Fruit fly (Drosophila melanogaster) whole organism, embryonic: ENCODE measurements around the gene CG43980.

Source experiments
- Ada2b ChIP-seq: fragments of 200-800 bp; sonication (Bioruptor generic); IDR thresholded peaks from 2 replicates; pipeline ENCODE4 v1.3.6; 2022; ENCODE audit warnings: missing biosample characterization, missing genetic modification characterization
- Asciz ChIP-seq: fragments of 200-800 bp; sonication (Bioruptor generic); optimal IDR thresholded peaks from 2 replicates; lab custom pipeline; 2017; ENCODE audit warnings: missing biosample characterization, mild to moderate bottlenecking, missing genetic modification characterization, missing genetic modification reagents
- BtbVII ChIP-seq: fragments of 200-800 bp; sonication (Bioruptor generic); optimal IDR thresholded peaks from 3 replicates; lab custom pipeline; 2017; ENCODE audit warnings: missing biosample characterization, mild to moderate bottlenecking, missing genetic modification characterization
- CG10274 ChIP-seq: fragments of 200-800 bp; sonication (Bioruptor generic); optimal IDR thresholded peaks from 3 replicates; lab custom pipeline; 2017; ENCODE audit warnings: missing biosample characterization, mild to moderate bottlenecking, missing genetic modification characterization
- CG11247 ChIP-seq: fragments of 200-800 bp; sonication (Bioruptor generic); IDR thresholded peaks from 2 replicates; pipeline ENCODE4 v1.3.6; 2022; ENCODE audit warnings: missing biosample characterization, missing genetic modification characterization
- CG11560 ChIP-seq: fragments of 200-800 bp; sonication (Bioruptor generic); IDR thresholded peaks from 3 replicates; pipeline ENCODE4 v1.3.6; 2022; ENCODE audit warnings: missing biosample characterization, missing genetic modification characterization
- CG12769 ChIP-seq: fragments of 200-800 bp; sonication (Bioruptor generic); optimal IDR thresholded peaks from 2 replicates; lab custom pipeline; 2019; ENCODE audit warnings: missing biosample characterization, mild to moderate bottlenecking, missing genetic modification characterization, moderate library complexity
- CG15011 ChIP-seq: fragments of 200-800 bp; sonication (Bioruptor generic); optimal IDR thresholded peaks from 3 replicates; lab custom pipeline; 2018; ENCODE audit warnings: missing biosample characterization, mild to moderate bottlenecking, missing genetic modification characterization
- CG1647 ChIP-seq: fragments of 200-800 bp; sonication (Bioruptor generic); optimal IDR thresholded peaks from 3 replicates; lab custom pipeline; 2016; ENCODE audit warnings: missing biosample characterization, missing genetic modification characterization
- CG16813 ChIP-seq: fragments of 200-800 bp; sonication (Bioruptor generic); IDR thresholded peaks from 3 replicates; pipeline ENCODE4 v1.3.6; 2022; ENCODE audit warnings: missing biosample characterization, missing genetic modification characterization; ENCODE audit not compliant: partially characterized antibody
- CG2129 ChIP-seq: fragments of 200-800 bp; sonication (Bioruptor generic); IDR thresholded peaks from 2 replicates; pipeline ENCODE4 v1.3.6; 2022; ENCODE audit warnings: missing biosample characterization, missing genetic modification characterization; ENCODE audit not compliant: partially characterized antibody
- CG30020 ChIP-seq: fragments of 200-800 bp; optimal IDR thresholded peaks from 2 replicates; lab custom pipeline; 2019; ENCODE audit warnings: missing biosample characterization, mild to moderate bottlenecking, missing genetic modification characterization, moderate library complexity
- CG3407 ChIP-seq: fragments of 200-800 bp; sonication (Bioruptor generic); optimal IDR thresholded peaks from 2 replicates; lab custom pipeline; 2018; ENCODE audit warnings: missing biosample characterization, mild to moderate bottlenecking, missing genetic modification characterization
- CG42726 ChIP-seq: fragments of 200-800 bp; sonication (Bioruptor generic); IDR thresholded peaks from 2 replicates; pipeline ENCODE4 v1.3.6; 2022; ENCODE audit warnings: missing biosample characterization, missing genetic modification characterization; ENCODE audit not compliant: partially characterized antibody
- CG4730 ChIP-seq: fragments of 200-800 bp; sonication (Bioruptor generic); IDR thresholded peaks from 2 replicates; pipeline ENCODE4 v1.3.6; 2022; ENCODE audit warnings: missing biosample characterization, missing genetic modification characterization
- CG6175 ChIP-seq: fragments of 200-800 bp; sonication (Bioruptor generic); IDR thresholded peaks from 3 replicates; pipeline ENCODE4 v1.3.6; 2022; ENCODE audit warnings: missing biosample characterization, missing genetic modification characterization
- CG7963 ChIP-seq: fragments of 200-800 bp; sonication (Bioruptor generic); IDR thresholded peaks from 3 replicates; pipeline ENCODE4 v1.3.6; 2022; ENCODE audit warnings: missing biosample characterization, missing genetic modification characterization; ENCODE audit not compliant: partially characterized antibody
- CG8478 ChIP-seq: fragments of >200 bp; optimal IDR thresholded peaks from 2 replicates; lab custom pipeline; 2018
- CG8924 ChIP-seq: fragments of 200-800 bp; optimal IDR thresholded peaks from 3 replicates; lab custom pipeline; 2019; ENCODE audit warnings: missing biosample characterization, mild to moderate bottlenecking, missing genetic modification characterization, moderate library complexity
- CG8944 ChIP-seq: fragments of 200-800 bp; sonication (Bioruptor generic); optimal IDR thresholded peaks from 3 replicates; lab custom pipeline; 2016; ENCODE audit warnings: missing biosample characterization, missing genetic modification characterization
- CG9609 ChIP-seq: fragments of 200-800 bp; sonication (Bioruptor generic); optimal IDR thresholded peaks from 3 replicates; lab custom pipeline; 2016; ENCODE audit warnings: missing biosample characterization, missing genetic modification characterization
- Deaf1 ChIP-seq: fragments of 200-800 bp; optimal IDR thresholded peaks from 3 replicates; lab custom pipeline; 2019; ENCODE audit warnings: missing biosample characterization, mild to moderate bottlenecking, missing genetic modification characterization, moderate library complexity
- Dek ChIP-seq: fragments of 200-800 bp; sonication (Bioruptor generic); optimal IDR thresholded peaks from 3 replicates; lab custom pipeline; 2019; ENCODE audit warnings: missing biosample characterization, mild to moderate bottlenecking, missing genetic modification characterization, moderate library complexity
- Dip3 ChIP-seq: fragments of 200-800 bp; sonication (Bioruptor generic); optimal IDR thresholded peaks from 3 replicates; lab custom pipeline; 2016; ENCODE audit warnings: missing biosample characterization, missing genetic modification characterization
- Ets65A ChIP-seq: fragments of 200-800 bp; sonication (Bioruptor generic); peaks from one replicate; lab custom pipeline; 2016; ENCODE audit warnings: missing biosample characterization, missing genetic modification characterization
- Ets97D ChIP-seq: fragments of 200-800 bp; sonication (Bioruptor generic); optimal IDR thresholded peaks from 3 replicates; lab custom pipeline; 2016; ENCODE audit warnings: missing biosample characterization, missing genetic modification characterization
- GATAe ChIP-seq: fragments of 200-800 bp; sonication (Bioruptor generic); conservative IDR thresholded peaks from 2 replicates; pipeline ENCODE4 v1.3.6; 2022; ENCODE audit warnings: missing biosample characterization, missing genetic modification characterization
- HmgZ ChIP-seq: fragments of 200-800 bp; sonication (Bioruptor generic); optimal IDR thresholded peaks from 2 replicates; lab custom pipeline; 2018; ENCODE audit warnings: missing biosample characterization, mild to moderate bottlenecking, missing genetic modification characterization
- Med ChIP-seq: fragments of 200-800 bp; sonication (Bioruptor generic); peaks from one replicate; lab custom pipeline; 2016; ENCODE audit warnings: missing biosample characterization, missing genetic modification characterization, mild to moderate bottlenecking, inconsistent platforms, moderate library complexity
- Nf-YA ChIP-seq: fragments of 200-800 bp; sonication (Bioruptor generic); IDR thresholded peaks from 2 replicates; pipeline ENCODE4 v1.3.6; 2022; ENCODE audit warnings: missing biosample characterization, missing genetic modification characterization
- Opbp ChIP-seq: fragments of 200-800 bp; sonication (Bioruptor generic); IDR thresholded peaks from 3 replicates; pipeline ENCODE4 v1.3.6; 2022; ENCODE audit warnings: missing biosample characterization, missing genetic modification characterization; ENCODE audit not compliant: partially characterized antibody
- Scr ChIP-seq: fragments of 200-800 bp; sonication (Bioruptor generic); IDR thresholded peaks from 2 replicates; pipeline ENCODE4 v1.3.6; 2022; ENCODE audit warnings: missing biosample characterization, missing genetic modification characterization; ENCODE audit not compliant: partially characterized antibody
- Trl ChIP-seq, 3 experiments: fragments of >200 bp in 2 of 3; fragments of 200-800 bp in 1 of 3; sonication (Bioruptor generic) in 1 of 3; optimal IDR thresholded peaks; 2 replicates in 1 of 3; 3 replicates in 2 of 3; lab custom pipeline; 2016 to 2017; ENCODE audit warnings: missing biosample characterization in 1 of 3, missing genetic modification characterization in 1 of 3
- ap ChIP-seq: fragments of 200-800 bp; sonication (Bioruptor generic); IDR thresholded peaks from 2 replicates; pipeline ENCODE4 v1.3.6; 2022; ENCODE audit warnings: missing biosample characterization, missing genetic modification characterization
- bigmax ChIP-seq: fragments of 200-800 bp; sonication (Bioruptor generic); optimal IDR thresholded peaks from 2 replicates; lab custom pipeline; 2018; ENCODE audit warnings: missing biosample characterization, mild to moderate bottlenecking, missing genetic modification characterization
- btn ChIP-seq: fragments of 200-800 bp; sonication (Bioruptor generic); optimal IDR thresholded peaks from 2 replicates; lab custom pipeline; 2016; ENCODE audit warnings: missing biosample characterization, missing genetic modification characterization
- chm ChIP-seq: fragments of 200-800 bp; sonication (Bioruptor generic); IDR thresholded peaks from 2 replicates; pipeline ENCODE4 v1.3.6; 2022; ENCODE audit warnings: missing biosample characterization, missing genetic modification characterization
- ci ChIP-seq: fragments of 200-800 bp; sonication (Bioruptor generic); IDR thresholded peaks from 3 replicates; pipeline ENCODE4 v1.3.6; 2022; ENCODE audit warnings: missing biosample characterization, missing genetic modification characterization
- fu2 ChIP-seq: fragments of 200-800 bp; sonication (Bioruptor generic); optimal IDR thresholded peaks from 2 replicates; lab custom pipeline; 2016; ENCODE audit warnings: missing biosample characterization, missing genetic modification characterization
- grn ChIP-seq: fragments of 200-800 bp; sonication (Bioruptor generic); optimal IDR thresholded peaks from 3 replicates; lab custom pipeline; 2017; ENCODE audit warnings: missing biosample characterization, missing genetic modification characterization
- inv ChIP-seq: fragments of 200-800 bp; sonication (Bioruptor generic); IDR thresholded peaks from 2 replicates; pipeline ENCODE4 v1.3.6; 2022; ENCODE audit warnings: missing biosample characterization, missing genetic modification characterization; ENCODE audit not compliant: partially characterized antibody
- jigr1 ChIP-seq: fragments of 200-800 bp; sonication (Bioruptor generic); IDR thresholded peaks from 3 replicates; pipeline ENCODE4 v1.3.6; 2022; ENCODE audit warnings: missing biosample characterization, missing genetic modification characterization
- kay ChIP-seq: fragments of 200-800 bp; sonication (Bioruptor generic); optimal IDR thresholded peaks from 2 replicates; lab custom pipeline; 2016; ENCODE audit warnings: missing biosample characterization, missing genetic modification characterization
- nau ChIP-seq: fragments of 200-800 bp; sonication (Bioruptor generic); optimal IDR thresholded peaks from 3 replicates; lab custom pipeline; 2017; ENCODE audit warnings: missing biosample characterization, mild to moderate bottlenecking, missing genetic modification characterization, missing genetic modification reagents
- org-1 ChIP-seq: fragments of 200-800 bp; sonication (Bioruptor generic); optimal IDR thresholded peaks from 2 replicates; lab custom pipeline; 2017; ENCODE audit warnings: missing biosample characterization, missing genetic modification characterization
- sr ChIP-seq: fragments of 200-800 bp; sonication (Bioruptor generic); IDR thresholded peaks from 3 replicates; pipeline ENCODE4 v1.3.6; 2022; ENCODE audit warnings: missing biosample characterization, missing genetic modification characterization
- ssp ChIP-seq: fragments of 200-800 bp; sonication (Bioruptor generic); IDR thresholded peaks from 2 replicates; pipeline ENCODE4 v1.3.6; 2022; ENCODE audit warnings: missing biosample characterization, missing genetic modification characterization
- vvl ChIP-seq: fragments of 200-800 bp; sonication (Bioruptor generic); IDR thresholded peaks from 2 replicates; pipeline ENCODE4 v1.3.6; 2022; ENCODE audit warnings: missing biosample characterization, missing genetic modification characterization

CG43980 gene

DNA sequence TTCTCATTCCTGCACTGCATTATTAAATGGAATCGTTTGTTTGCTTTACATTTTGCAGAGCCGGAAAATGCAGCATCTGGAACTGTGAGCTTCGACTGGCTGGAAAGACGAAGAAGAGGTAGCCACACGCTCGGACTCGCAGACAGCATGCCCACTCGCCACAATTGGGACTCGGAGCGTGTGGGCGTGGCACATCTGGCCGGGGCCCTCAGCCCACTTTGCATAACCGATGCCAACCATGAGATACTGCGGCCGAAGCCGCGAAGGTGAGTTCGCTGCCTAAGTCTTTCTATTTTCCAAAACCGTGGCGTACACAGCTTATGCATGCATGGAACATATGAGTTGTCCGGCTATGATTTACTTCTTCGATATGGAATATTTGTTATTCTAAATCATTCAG lies 7.4 kb downstream of the CG43980 start:
- TF ChIP-seq CG12769 (tag; lab: Kevin White, UChicago) (peak; percentile 23), CG2129 (GFP tag; lab: Robert Waterston, UW) (no peak), CG42726 (GFP tag; lab: Robert Waterston, UW) (no peak), CG11247 (GFP tag; lab: Robert Waterston, UW) (peak; percentile 32; the same call in 1 of the 2 replicates), Opbp (GFP tag; lab: Robert Waterston, UW) (0 out of 3 replicates have a peak, but pooled peaks have one; percentile 39), sr (GFP tag; lab: Robert Waterston, UW) (peak; percentile 84), grn (GFP tag; lab: Kevin White, UChicago) (peak; percentile 3), Med (GFP tag; lab: Kevin White, UChicago) (peak; percentile 11), jigr1 (GFP tag; lab: Robert Waterston, UW) (no peak), vvl (GFP tag; lab: Robert Waterston, UW) (peak; percentile 69; the same call in 1 of the 2 replicates), Ets65A (GFP tag; lab: Kevin White, UChicago) (peak; percentile 10), btn (no peak)
- TF ChIP-seq, all 482 proteins: peak for 8

DNA sequence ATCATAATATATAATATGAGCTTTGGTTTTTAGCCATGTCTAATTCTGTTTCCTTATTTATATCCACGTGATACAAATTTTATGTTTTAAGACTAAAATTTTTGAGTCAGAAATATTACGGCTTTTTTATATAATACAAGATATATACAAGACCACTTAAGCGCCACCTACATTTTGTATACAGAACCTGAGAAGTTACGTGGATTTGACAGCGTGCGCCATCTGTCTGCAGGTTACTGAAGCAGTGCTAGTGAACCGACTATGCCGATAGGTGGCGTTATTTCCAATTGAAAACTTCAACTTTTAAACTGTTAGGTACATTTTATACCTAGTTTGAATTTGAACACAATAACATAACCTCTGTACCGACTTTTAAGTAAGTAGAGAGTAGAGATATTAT lies 8.0 kb downstream of the CG43980 start:
- no peak for TF ChIP-seq CG2129 (GFP tag; lab: Robert Waterston, UW)
- no peak for TF ChIP-seq BtbVII (GFP tag; lab: Kevin White, UChicago)
- peak; percentile 54 for TF ChIP-seq CG1647
- TF ChIP-seq ssp (GFP tag; lab: Robert Waterston, UW): peak; percentile 32; the same call in 1 of the 2 replicates
- TF ChIP-seq Dip3 (GFP tag; lab: Kevin White, UChicago): no peak
- TF ChIP-seq CG8944: peak; percentile 80
- no peak for TF ChIP-seq CG30020 (tag; lab: Kevin White, UChicago)
- TF ChIP-seq org-1: no peak
- TF ChIP-seq inv (GFP tag; lab: Robert Waterston, UW): no peak
- peak; percentile 46; the same call in 1 of the 3 replicates for TF ChIP-seq CG6175 (GFP tag; lab: Robert Waterston, UW)
- TF ChIP-seq Dek: peak; percentile 57
- TF ChIP-seq CG11560 (tag; lab: Robert Waterston, UW): no peak
- TF ChIP-seq CG8924 (tag; lab: Kevin White, UChicago): no peak
- no peak for TF ChIP-seq CG15011
- peak; percentile 60 for TF ChIP-seq kay (GFP tag; lab: Kevin White, UChicago)
- TF ChIP-seq CG8478 (lab: Kevin White, UChicago): peak; percentile 31
- peak; percentile 73 for TF ChIP-seq HmgZ (tag; lab: Kevin White, UChicago)
- peak; percentile 21 for TF ChIP-seq Deaf1 (tag; lab: Kevin White, UChicago)
- TF ChIP-seq CG4730 (GFP tag; lab: Robert Waterston, UW): 0 out of 2 replicates have a peak, but pooled peaks have one; percentile 18
- peak; percentile 37; the same call in 1 of the 3 replicates for TF ChIP-seq CG16813 (GFP tag; lab: Robert Waterston, UW)
- no peak for TF ChIP-seq Nf-YA (GFP tag; lab: Robert Waterston, UW)
- no peak for TF ChIP-seq Trl (optimal IDR thresholded peaks at IDR 0.05; lab: Kevin White, UChicago)
- peak; percentile 80 for TF ChIP-seq Trl (GFP tag; optimal IDR thresholded peaks at IDR 0.05; lab: Kevin White, UChicago)
- no peak for TF ChIP-seq nau
- no peak for TF ChIP-seq Scr (GFP tag; lab: Robert Waterston, UW)
- TF ChIP-seq GATAe: no peak
- peak; percentile 83 for TF ChIP-seq CG11247 (GFP tag; lab: Robert Waterston, UW)
- no peak for TF ChIP-seq CG10274
- TF ChIP-seq ci (GFP tag; lab: Robert Waterston, UW): peak; percentile 79
- peak; percentile 76 for TF ChIP-seq bigmax (GFP tag; lab: Kevin White, UChicago)
- TF ChIP-seq ap (GFP tag; lab: Robert Waterston, UW): peak; percentile 15; the same call in 1 of the 2 replicates
- TF ChIP-seq fu2 (GFP tag; lab: Kevin White, UChicago): peak; percentile 34
- peak; percentile 56 for TF ChIP-seq CG12769 (tag; lab: Kevin White, UChicago)
- peak; percentile 27; the same call in 1 of the 2 replicates for TF ChIP-seq Ada2b
- no peak; the same call in 1 of the 2 replicates for TF ChIP-seq chm (GFP tag; lab: Robert Waterston, UW)
- no peak for TF ChIP-seq Asciz (GFP tag; lab: Kevin White, UChicago)
- peak; percentile 65 for TF ChIP-seq CG9609 (GFP tag; lab: Kevin White, UChicago)
- peak; percentile 37 for TF ChIP-seq CG3407 (GFP tag; lab: Kevin White, UChicago)
- TF ChIP-seq Ets97D: peak; percentile 58
- TF ChIP-seq btn: no peak
- no peak for TF ChIP-seq CG7963 (GFP tag; lab: Robert Waterston, UW)
